Worm (Caenorhabditis elegans): ENCODE results near the gene K12H6.4.

The K12H6.4 gene

DNA sequence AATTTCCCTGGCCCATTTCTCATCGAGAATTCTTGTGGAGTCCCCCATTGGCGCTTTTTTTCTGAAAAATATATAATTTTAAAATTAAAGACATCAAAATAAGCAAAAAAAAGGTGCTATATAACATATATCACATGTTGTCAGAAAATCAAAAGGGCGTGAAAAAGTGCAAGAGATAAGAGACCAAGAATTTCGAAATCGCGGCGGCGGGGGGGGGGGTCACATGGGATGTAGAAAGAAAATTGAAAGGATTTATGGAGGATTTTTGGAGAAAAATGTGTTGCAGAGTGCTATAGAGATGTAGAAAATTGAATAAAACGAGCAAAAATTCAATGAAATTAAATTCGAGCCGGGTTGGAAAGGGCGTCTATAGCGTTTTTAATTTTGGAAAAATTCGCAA lies 7.1 kb upstream of the K12H6.4 start, which contains the start of gene K12H6.6:
K12H6.6 (minus strand) TSS at position 61 of the 400 bp plus-strand sequence.
- TF ChIP-seq elt-2 (tag; optimal IDR thresholded peaks at IDR 0.05) (peak; percentile 17), R02D3.7 (tag; optimal IDR thresholded peaks at IDR 0.05) (no peak)

DNA sequence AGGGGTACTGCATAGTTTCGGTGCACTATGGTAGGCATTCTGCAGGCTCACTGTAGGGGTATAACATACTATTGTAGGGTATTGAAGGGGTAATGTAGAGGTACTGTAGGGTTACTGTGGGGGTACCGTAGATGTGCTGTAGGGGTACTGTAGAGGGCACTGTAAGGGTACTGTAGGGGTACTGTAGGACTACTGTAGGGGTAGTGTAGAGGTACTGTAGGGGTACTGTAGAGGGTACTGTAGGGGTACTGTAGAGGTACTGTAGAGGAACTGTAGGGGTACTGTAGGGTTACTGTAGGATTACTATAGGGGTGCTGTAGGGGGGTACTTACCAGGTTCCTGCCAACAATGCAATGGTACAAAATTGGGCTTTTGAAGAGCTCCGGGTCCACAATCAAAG lies 6.1 kb upstream of the K12H6.4 start:
- TF ChIP-seq eor-1 (tag; optimal IDR thresholded peaks at IDR 0.05) (no peak), ZK546.5 (tag; optimal IDR thresholded peaks at IDR 0.05) (no peak), zag-1 (tag; optimal IDR thresholded peaks at IDR 0.05) (no peak), egl-27 (tag; optimal IDR thresholded peaks at IDR 0.05) (no peak), nhr-28 (tag; optimal IDR thresholded peaks at IDR 0.05) (no peak), ceh-82 (tag; optimal IDR thresholded peaks at IDR 0.05) (no peak), ceh-28 (tag; optimal IDR thresholded peaks at IDR 0.05) (no peak), fos-1 (tag; optimal IDR thresholded peaks at IDR 0.05) (no peak), hmg-11 (tag; optimal IDR thresholded peaks at IDR 0.05) (no peak), pha-4 (tag; optimal IDR thresholded peaks at IDR 0.05) (no peak), elt-1 (tag; optimal IDR thresholded peaks at IDR 0.05) (no peak), nhr-12 (tag; optimal IDR thresholded peaks at IDR 0.05) (no peak), pqm-1 (tag; optimal IDR thresholded peaks at IDR 0.05) (no peak)

DNA sequence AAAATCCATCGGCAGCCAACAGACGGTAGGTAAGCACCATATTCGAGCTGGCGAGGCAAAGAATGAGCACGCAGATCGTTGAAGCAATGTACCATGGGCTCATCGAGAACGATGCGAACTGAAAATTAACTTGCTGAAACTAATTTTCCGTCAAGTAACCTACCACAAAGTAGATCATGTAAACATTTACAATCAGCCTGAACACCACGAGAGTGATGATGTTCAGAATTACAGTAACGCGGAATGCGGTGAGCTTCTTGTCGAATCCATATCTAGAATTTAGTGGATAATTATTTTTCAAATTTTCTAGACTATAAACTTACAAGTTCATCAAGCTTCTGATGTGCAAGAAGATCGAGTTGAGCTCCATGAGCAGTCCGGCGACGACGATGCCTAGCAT lies 5.4 kb upstream of the K12H6.4 start:
- TF ChIP-seq ama-1 (optimal IDR thresholded peaks at IDR 0.05) (no peak), nhr-77 (tag; optimal IDR thresholded peaks at IDR 0.05) (no peak), fkh-10 (GFP tag; optimal IDR thresholded peaks at IDR 0.05) (no peak), elt-2 (tag; optimal IDR thresholded peaks at IDR 0.05) (no peak), nhr-25 (tag; optimal IDR thresholded peaks at IDR 0.05) (no peak), unc-39 (tag; optimal IDR thresholded peaks at IDR 0.05) (no peak), ztf-4 (tag; optimal IDR thresholded peaks at IDR 0.05) (no peak), nhr-28 (tag; optimal IDR thresholded peaks at IDR 0.05) (no peak), skn-1 (tag; optimal IDR thresholded peaks at IDR 0.05) (no peak), lin-15B (tag; optimal IDR thresholded peaks at IDR 0.05) (no peak), jun-1 (tag; optimal IDR thresholded peaks at IDR 0.05) (no peak)

DNA sequence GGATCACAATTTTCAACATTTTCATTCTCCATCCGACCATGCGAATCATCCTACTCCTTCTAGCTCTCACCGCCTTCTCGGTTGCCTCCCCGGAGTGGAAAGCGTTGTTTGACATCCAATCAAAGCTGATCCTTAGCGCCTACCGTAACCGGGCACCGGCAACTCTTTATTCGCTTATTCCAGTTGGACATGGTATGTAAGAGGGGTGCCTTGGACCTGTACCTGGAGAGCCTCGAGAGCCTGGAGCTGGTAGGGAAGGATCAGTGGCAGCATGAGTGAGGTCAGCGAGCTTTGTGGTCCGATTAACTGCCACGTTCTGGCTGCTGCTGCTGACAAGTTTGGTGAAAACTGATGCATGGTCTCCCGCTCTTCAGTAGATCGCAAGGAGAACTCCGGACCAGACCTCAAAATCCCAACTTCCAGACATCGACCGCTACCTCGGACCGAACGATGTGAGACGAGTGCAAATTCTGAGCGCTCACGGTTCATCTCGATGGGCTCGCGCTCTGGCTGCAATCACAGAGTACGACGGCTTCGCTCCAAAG lies 3.9 kb upstream of the K12H6.4 start, which contains the start of gene K12H6.8:
K12H6.8 (plus strand) TSS at position 38 of the 545 bp plus-strand sequence.
- TF ChIP-seq aly-2 (tag; optimal IDR thresholded peaks at IDR 0.05), result no peak
- no peak for TF ChIP-seq elt-1 (tag; optimal IDR thresholded peaks at IDR 0.05)
- no peak for TF ChIP-seq ztf-4 (tag; optimal IDR thresholded peaks at IDR 0.05)
- TF ChIP-seq nhr-43 (tag; optimal IDR thresholded peaks at IDR 0.05; ENCODE audit: poor library complexity, severe bottlenecking), result no peak
- no peak for TF ChIP-seq pqm-1 (tag; optimal IDR thresholded peaks at IDR 0.05)
- no peak for TF ChIP-seq nhr-23 (tag; optimal IDR thresholded peaks at IDR 0.05)
- no peak for TF ChIP-seq ceh-9 (tag; optimal IDR thresholded peaks at IDR 0.05)

DNA sequence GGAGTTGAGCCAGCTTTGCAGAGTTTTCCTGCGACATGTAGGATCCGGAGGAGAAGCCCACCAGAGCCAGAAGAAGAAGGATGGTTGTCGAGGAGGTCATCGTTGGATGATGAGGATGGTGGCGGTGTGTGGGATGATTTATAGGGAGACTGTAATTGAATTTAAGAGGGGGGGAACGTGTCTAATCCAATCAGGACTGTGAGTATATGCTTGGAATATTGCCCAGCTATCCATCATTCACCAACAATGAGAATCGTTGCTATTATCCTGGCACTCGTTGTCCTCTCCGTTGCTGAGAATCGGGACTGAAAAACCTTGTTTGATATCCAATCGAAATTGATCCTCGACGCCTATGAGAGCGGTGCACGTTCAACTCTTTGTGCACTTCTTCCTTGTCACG lies 2.0 kb upstream of the K12H6.4 start, which contains the start of gene K12H6.5:
K12H6.5 (minus strand) TSS at position 101 of the 400 bp plus-strand sequence.
- TF ChIP-seq nhr-67 (tag; optimal IDR thresholded peaks at IDR 0.05) (no peak), elt-1 (tag; optimal IDR thresholded peaks at IDR 0.05) (no peak), sea-2 (GFP tag; optimal IDR thresholded peaks at IDR 0.05) (no peak), daf-12 (tag; optimal IDR thresholded peaks at IDR 0.05) (no peak), elt-3 (tag; optimal IDR thresholded peaks at IDR 0.05) (no peak)

DNA sequence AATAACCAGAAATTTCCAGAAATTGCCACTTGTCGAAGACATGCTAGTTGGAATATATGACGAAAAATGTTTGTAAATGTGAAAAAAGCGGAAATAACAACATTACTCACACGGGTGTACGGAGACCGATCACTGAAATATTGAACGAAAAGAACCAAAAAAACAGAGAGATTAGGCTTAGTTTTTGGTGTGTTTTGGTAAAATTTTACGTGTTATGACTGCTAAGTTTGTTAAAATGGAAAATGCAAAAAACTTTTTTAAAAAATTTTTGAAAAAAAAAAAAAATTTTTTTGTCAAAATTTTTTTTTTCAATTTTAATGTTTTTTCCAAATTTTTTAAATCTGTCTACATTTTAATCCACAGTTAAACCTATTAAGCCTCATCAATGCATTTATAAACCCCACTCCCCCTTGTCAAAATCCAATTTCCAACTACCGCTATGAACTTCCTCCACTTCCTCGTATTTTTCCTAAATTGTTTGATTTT lies 1.6 kb downstream of the K12H6.4 start, which contains the start of the genes fut-4 and K12H6.10:
fut-4 (minus strand) TSS at position 101 of the 486 bp plus-strand sequence.
K12H6.10 (plus strand) TSS at position 436 of the 486 bp plus-strand sequence.
- TF ChIP-seq tbx-2 (tag; optimal IDR thresholded peaks at IDR 0.05) (no peak), nhr-43 (tag; optimal IDR thresholded peaks at IDR 0.05; ENCODE audit: poor library complexity, severe bottlenecking) (no peak), hmg-11 (tag; optimal IDR thresholded peaks at IDR 0.05) (no peak), elt-3 (tag; optimal IDR thresholded peaks at IDR 0.05) (no peak), jun-1 (tag; optimal IDR thresholded peaks at IDR 0.05) (no peak), ceh-9 (tag; optimal IDR thresholded peaks at IDR 0.05) (no peak), mml-1 (tag; optimal IDR thresholded peaks at IDR 0.05) (no peak), nhr-67 (tag; optimal IDR thresholded peaks at IDR 0.05) (no peak), mdl-1 (tag; optimal IDR thresholded peaks at IDR 0.05) (no peak), ceh-28 (tag; optimal IDR thresholded peaks at IDR 0.05) (no peak), unc-39 (tag; optimal IDR thresholded peaks at IDR 0.05) (no peak), ceh-82 (tag; optimal IDR thresholded peaks at IDR 0.05) (no peak), nhr-11 (tag; optimal IDR thresholded peaks at IDR 0.05) (no peak), ztf-4 (tag; optimal IDR thresholded peaks at IDR 0.05) (no peak), fkh-10 (GFP tag; optimal IDR thresholded peaks at IDR 0.05) (no peak), nfya-1 (tag; optimal IDR thresholded peaks at IDR 0.05; ENCODE audit: insufficient read depth) (no peak)

All from whole organism, L3 larva.